Worm (Caenorhabditis elegans) whole organism, L2 larva: ENCODE results near the gene H10E21.5.

ENCODE experiments used
- C34F6.9 ChIP-seq: fragments of 150-350 bp; optimal IDR thresholded peaks from 2 replicates; lab custom pipeline; 2014; ENCODE audit warnings: missing biosample characterization, missing genetic modification characterization
- F13H6.1 ChIP-seq: sonication (generic microtip); optimal IDR thresholded peaks from 2 replicates; lab custom pipeline; 2016; ENCODE audit warnings: missing genetic modification characterization, missing compliant biosample characterization
- R02D3.7 ChIP-seq: fragments of 150-350 bp; optimal IDR thresholded peaks from 2 replicates; lab custom pipeline; 2014; ENCODE audit warnings: missing biosample characterization, missing genetic modification characterization
- ZK546.5 ChIP-seq: sonication (generic microtip); optimal IDR thresholded peaks from 2 replicates; lab custom pipeline; 2017; ENCODE audit warnings: missing biosample characterization, missing genetic modification characterization
- alr-1 ChIP-seq: fragments of 150-350 bp; optimal IDR thresholded peaks from 2 replicates; lab custom pipeline; 2014; ENCODE audit warnings: missing biosample characterization, missing genetic modification characterization
- aly-2 ChIP-seq: fragments of 150-350 bp; optimal IDR thresholded peaks from 2 replicates; lab custom pipeline; 2014; ENCODE audit warnings: missing biosample characterization, missing genetic modification characterization
- ama-1 ChIP-seq: fragments of 150-350 bp; optimal IDR thresholded peaks from 2 replicates; lab custom pipeline; 2018; ENCODE audit warnings: inconsistent platforms
- blmp-1 ChIP-seq: sonication (generic microtip); optimal IDR thresholded peaks from 2 replicates; lab custom pipeline; 2017; ENCODE audit warnings: missing genetic modification characterization, mild to moderate bottlenecking, missing compliant biosample characterization, antibody characterized with exemption, moderate library complexity; ENCODE audit not compliant: insufficient read depth
- crh-2 ChIP-seq: sonication (generic microtip); optimal IDR thresholded peaks from 2 replicates; lab custom pipeline; 2017; ENCODE audit warnings: missing biosample characterization, missing genetic modification characterization
- egl-27 ChIP-seq: sonication (generic microtip); optimal IDR thresholded peaks from 3 replicates; lab custom pipeline; 2017; ENCODE audit warnings: missing biosample characterization, missing genetic modification reagents, missing genetic modification characterization
- elt-1 ChIP-seq: fragments of 150-350 bp; optimal IDR thresholded peaks from 2 replicates; lab custom pipeline; 2014; ENCODE audit warnings: missing biosample characterization, missing genetic modification characterization
- elt-3 ChIP-seq: sonication (generic microtip); optimal IDR thresholded peaks from 2 replicates; lab custom pipeline; 2017; ENCODE audit warnings: missing biosample characterization, missing genetic modification characterization
- fos-1 ChIP-seq: fragments of 150-350 bp; optimal IDR thresholded peaks from 2 replicates; lab custom pipeline; 2014; ENCODE audit warnings: missing biosample characterization, missing genetic modification characterization
- gmeb-1 ChIP-seq: fragments of 150-350 bp; optimal IDR thresholded peaks from 2 replicates; lab custom pipeline; 2014; ENCODE audit warnings: missing biosample characterization, missing genetic modification characterization
- lin-11 ChIP-seq: fragments of 150-350 bp; sonication (generic microtip); optimal IDR thresholded peaks from 2 replicates; lab custom pipeline; 2014; ENCODE audit warnings: missing biosample characterization, missing genetic modification characterization, inconsistent platforms, mixed read lengths
- lin-13 ChIP-seq: fragments of 150-350 bp; optimal IDR thresholded peaks from 2 replicates; lab custom pipeline; 2014; ENCODE audit warnings: missing biosample characterization, missing genetic modification reagents, missing genetic modification characterization
- lsy-2 ChIP-seq, 2 experiments: fragments of 150-350 bp in 1 of 2; sonication (generic microtip) in 1 of 2; optimal IDR thresholded peaks; 2 replicates each; lab custom pipeline; 2014 to 2017; ENCODE audit warnings: missing biosample characterization in 2 of 2, missing genetic modification characterization in 2 of 2
- mab-5 ChIP-seq: fragments of 150-350 bp; optimal IDR thresholded peaks from 2 replicates; lab custom pipeline; 2014; ENCODE audit warnings: missing biosample characterization, missing genetic modification characterization
- mbf-1 ChIP-seq: sonication (generic microtip); optimal IDR thresholded peaks from 2 replicates; lab custom pipeline; 2017; ENCODE audit warnings: missing biosample characterization, missing genetic modification characterization
- nhr-10 ChIP-seq: sonication (generic microtip); optimal IDR thresholded peaks from 2 replicates; lab custom pipeline; 2017; ENCODE audit warnings: missing biosample characterization, missing genetic modification characterization
- nhr-11 ChIP-seq: fragments of 150-350 bp; optimal IDR thresholded peaks from 2 replicates; lab custom pipeline; 2014; ENCODE audit warnings: missing biosample characterization, missing genetic modification characterization
- nhr-12 ChIP-seq: fragments of 150-350 bp; optimal IDR thresholded peaks from 2 replicates; lab custom pipeline; 2014; ENCODE audit warnings: missing biosample characterization, missing genetic modification characterization
- nhr-129 ChIP-seq: fragments of 150-350 bp; optimal IDR thresholded peaks from 2 replicates; lab custom pipeline; 2014; ENCODE audit warnings: missing biosample characterization, missing genetic modification characterization
- nhr-23 ChIP-seq: fragments of 150-350 bp; optimal IDR thresholded peaks from 2 replicates; lab custom pipeline; 2014; ENCODE audit warnings: missing biosample characterization, missing genetic modification reagents, missing genetic modification characterization
- nhr-237 ChIP-seq: fragments of 150-350 bp; optimal IDR thresholded peaks from 2 replicates; lab custom pipeline; 2014; ENCODE audit warnings: missing biosample characterization, missing genetic modification characterization
- nhr-77 ChIP-seq: fragments of 150-350 bp; optimal IDR thresholded peaks from 2 replicates; lab custom pipeline; 2014; ENCODE audit warnings: missing biosample characterization, missing genetic modification characterization
- sem-4 ChIP-seq: fragments of 150-350 bp; optimal IDR thresholded peaks from 2 replicates; lab custom pipeline; 2014; ENCODE audit warnings: missing biosample characterization, missing genetic modification reagents, missing genetic modification characterization
- skn-1 ChIP-seq: sonication (generic microtip); optimal IDR thresholded peaks from 2 replicates; lab custom pipeline; 2017; ENCODE audit warnings: missing biosample characterization, missing genetic modification characterization
- sma-3 ChIP-seq: sonication (generic microtip); optimal IDR thresholded peaks from 2 replicates; lab custom pipeline; 2016; ENCODE audit warnings: missing genetic modification reagents, missing genetic modification characterization, missing compliant biosample characterization
- sma-9 ChIP-seq, 2 experiments: fragments of 150-350 bp in 1 of 2; sonication (generic microtip) in 1 of 2; optimal IDR thresholded peaks; 2 replicates each; lab custom pipeline; 2014 to 2016; ENCODE audit warnings: missing genetic modification characterization in 2 of 2, mild to moderate bottlenecking in 1 of 2, missing biosample characterization in 1 of 2, missing compliant biosample characterization in 1 of 2, missing genetic modification reagents in 1 of 2, moderate library complexity in 1 of 2
- snpc-4 ChIP-seq: fragments of 150-350 bp; optimal IDR thresholded peaks from 2 replicates; lab custom pipeline; 2014; ENCODE audit warnings: missing biosample characterization, missing genetic modification characterization
- unc-55 ChIP-seq: fragments of 150-350 bp; sonication (generic microtip); optimal IDR thresholded peaks from 3 replicates; lab custom pipeline; 2014; ENCODE audit warnings: missing biosample characterization, missing genetic modification reagents, missing genetic modification characterization
- zag-1 ChIP-seq: fragments of 150-350 bp; optimal IDR thresholded peaks from 2 replicates; lab custom pipeline; 2014; ENCODE audit warnings: missing biosample characterization, missing genetic modification characterization
- ztf-1 ChIP-seq: fragments of 200-800 bp; sonication (Bioruptor generic); conservative IDR thresholded peaks from 2 replicates; pipeline ENCODE4 v1.3.6; 2022; ENCODE audit warnings: missing genetic modification characterization, missing compliant biosample characterization
- ztf-11 ChIP-seq: sonication (generic microtip); optimal IDR thresholded peaks from 2 replicates; lab custom pipeline; 2017; ENCODE audit warnings: missing biosample characterization, missing genetic modification characterization
- ztf-4 ChIP-seq: fragments of 150-350 bp; optimal IDR thresholded peaks from 2 replicates; lab custom pipeline; 2014; ENCODE audit warnings: missing biosample characterization, missing genetic modification characterization

The H10E21.5 gene

DNA sequence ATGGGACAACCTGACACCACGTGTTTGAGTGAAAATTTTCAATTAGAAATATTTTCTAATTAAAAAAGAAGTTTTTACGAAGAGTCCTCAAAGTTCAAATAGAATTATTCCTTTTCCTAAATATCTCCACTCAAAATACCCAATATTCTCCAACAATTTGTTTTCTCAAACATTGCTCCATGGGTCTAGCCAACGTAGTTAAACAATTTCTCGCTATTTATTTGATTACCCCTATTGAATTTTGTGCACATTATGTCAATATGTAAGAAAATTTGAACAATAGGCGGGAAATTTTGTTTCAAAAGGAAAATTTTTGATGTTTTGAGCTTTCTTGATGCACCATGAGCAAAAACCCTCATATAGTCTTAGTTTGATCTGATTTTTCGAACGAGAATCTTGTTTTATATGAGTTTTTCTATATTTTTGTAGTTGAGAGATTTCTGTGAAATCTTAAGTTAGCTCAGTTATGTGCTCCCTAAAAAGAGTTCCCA lies 38.7 kb upstream of the H10E21.5 start (continued):
- peak; percentile 63 for TF ChIP-seq lin-13
- TF ChIP-seq fos-1 (tag; lab: Kevin White, UChicago), result no peak
- no peak for TF ChIP-seq R02D3.7 (tag; lab: Kevin White, UChicago)
- no peak for TF ChIP-seq nhr-77 (tag; lab: Kevin White, UChicago)
- no peak for TF ChIP-seq egl-27 (tag; lab: Kevin White, UChicago)
- peak; percentile 6 for TF ChIP-seq mab-5 (tag; lab: Kevin White, UChicago)
- TF ChIP-seq nhr-129 (tag; lab: Kevin White, UChicago), result peak; percentile 68
- peak; percentile 45 for TF ChIP-seq sma-9 (GFP tag; optimal IDR thresholded peaks at IDR 0.05; lab: Kevin White, UChicago)
- TF ChIP-seq sma-9 (tag; optimal IDR thresholded peaks at IDR 0.05; lab: Kevin White, UChicago), result no peak

DNA sequence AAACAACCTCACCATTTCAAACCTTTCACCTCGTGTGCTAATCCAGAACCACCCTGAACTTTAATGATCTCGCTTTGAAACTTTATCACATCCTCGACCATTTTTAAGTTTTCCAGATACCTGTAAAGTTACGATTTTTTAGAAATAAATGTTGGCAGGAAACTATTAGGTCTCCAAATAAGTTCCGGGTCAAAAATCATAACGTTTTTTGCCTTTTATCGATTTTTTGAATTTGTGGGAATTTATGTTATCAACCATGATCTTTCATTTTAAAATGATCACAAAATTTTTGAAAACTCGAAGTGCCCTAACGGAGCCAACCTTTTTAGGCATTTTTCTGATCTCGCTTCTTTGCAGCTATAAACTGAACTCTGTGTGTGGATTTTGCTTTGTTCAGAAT lies 37.3 kb upstream of the H10E21.5 start, which contains the start of gene btb-5:
Gene btb-5 (minus strand): TSS at position 101 of the 400 bp plus-strand sequence.
- TF ChIP-seq ztf-11 (no peak), lin-11 (tag; lab: Kevin White, UChicago) (no peak), ZK546.5 (tag; lab: Kevin White, UChicago) (no peak), nhr-237 (tag; lab: Kevin White, UChicago) (no peak), lsy-2 (tag; optimal IDR thresholded peaks at IDR 0.05; lab: Kevin White, UChicago) (no peak), mbf-1 (tag; lab: Kevin White, UChicago) (no peak), aly-2 (tag; lab: Kevin White, UChicago) (no peak), snpc-4 (tag; lab: Kevin White, UChicago) (no peak), alr-1 (no peak), sem-4 (no peak), ztf-1 (GFP tag; lab: Robert Waterston, UW) (no peak), nhr-11 (no peak)

DNA sequence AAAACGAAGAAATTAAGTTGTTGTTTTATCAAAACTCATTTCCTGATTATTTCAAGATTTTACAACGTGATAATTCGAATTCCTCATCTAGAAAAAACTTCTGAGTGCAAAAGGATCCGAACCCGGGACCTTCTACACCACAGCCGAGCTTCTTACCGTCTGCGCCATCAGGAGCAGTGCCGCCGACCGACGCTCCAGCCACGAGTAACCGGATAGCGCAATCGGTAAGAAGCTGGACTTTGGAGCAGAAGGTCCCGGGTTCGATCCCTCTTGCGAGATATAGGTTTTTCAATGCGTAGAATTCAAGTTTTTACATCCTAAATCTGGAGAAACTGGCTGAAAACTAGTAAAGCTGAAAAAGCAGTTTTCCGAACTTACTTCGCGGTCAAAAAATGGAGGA lies 29.9 kb upstream of the H10E21.5 start:
- no peak for TF ChIP-seq C34F6.9 (tag; lab: Kevin White, UChicago)
- TF ChIP-seq ZK546.5 (tag; lab: Kevin White, UChicago), result no peak
- TF ChIP-seq zag-1, result no peak
- TF ChIP-seq nhr-12 (tag; lab: Kevin White, UChicago), result no peak
- no peak for TF ChIP-seq nhr-23 (tag; lab: Kevin White, UChicago)
- no peak for TF ChIP-seq blmp-1
- no peak for TF ChIP-seq unc-55 (GFP tag; lab: Kevin White, UChicago)
- no peak for TF ChIP-seq nhr-237 (tag; lab: Kevin White, UChicago)
- no peak for TF ChIP-seq elt-3 (tag; lab: Kevin White, UChicago)
- no peak for TF ChIP-seq nhr-10 (tag; lab: Kevin White, UChicago)
- TF ChIP-seq gmeb-1, result no peak
- no peak for TF ChIP-seq F13H6.1
- TF ChIP-seq, all 48 proteins: peak for 0

DNA sequence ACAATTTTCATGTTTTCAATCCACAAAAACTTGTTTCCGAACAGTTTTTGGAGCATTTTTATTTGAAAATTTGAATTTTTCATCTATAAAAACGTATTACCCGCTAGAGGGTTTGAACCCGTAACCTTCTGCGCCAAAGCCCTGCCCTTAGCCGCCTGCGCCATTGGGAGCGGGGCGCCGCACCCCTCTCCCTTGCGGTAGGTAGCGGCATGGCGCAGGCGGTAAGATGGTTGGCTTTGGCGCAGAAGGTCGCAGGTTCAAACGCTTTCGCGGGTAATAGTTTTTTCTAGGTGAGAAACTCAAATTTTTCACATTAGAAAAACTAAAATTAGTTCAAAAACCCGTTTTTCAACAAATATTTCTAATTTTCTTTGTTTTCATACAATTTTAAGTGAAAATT lies 27.9 kb upstream of the H10E21.5 start:
- TF ChIP-seq R02D3.7 (tag; lab: Kevin White, UChicago) (no peak), alr-1 (no peak), ama-1 (no peak), fos-1 (tag; lab: Kevin White, UChicago) (no peak), nhr-10 (tag; lab: Kevin White, UChicago) (no peak), ztf-11 (no peak), skn-1 (tag; lab: Kevin White, UChicago) (no peak), zag-1 (no peak), sma-3 (GFP tag; lab: Kevin White, UChicago) (no peak)

DNA sequence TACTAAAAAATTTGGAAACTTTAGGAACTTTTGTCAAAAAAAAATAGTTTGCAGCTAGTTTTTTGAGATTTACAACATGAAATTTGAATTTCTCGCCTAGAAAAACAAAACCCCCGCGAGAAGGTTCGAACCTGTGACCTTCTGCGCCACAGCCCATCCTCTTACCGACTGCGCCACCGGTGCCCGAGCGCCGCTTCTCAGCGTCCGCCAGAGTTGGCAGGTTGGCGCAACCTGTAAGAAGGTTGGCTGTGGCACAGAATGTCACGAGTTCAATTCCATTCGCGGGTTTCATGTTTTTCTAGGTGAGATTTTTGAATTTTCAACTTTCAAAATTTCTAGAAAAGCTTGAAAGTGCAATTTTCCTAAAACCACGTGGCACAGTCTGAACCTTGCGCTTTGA lies 26.7 kb upstream of the H10E21.5 start:
- no peak for TF ChIP-seq ZK546.5 (tag; lab: Kevin White, UChicago)
- no peak for TF ChIP-seq mab-5 (tag; lab: Kevin White, UChicago)
- TF ChIP-seq lin-13, result no peak
- no peak for TF ChIP-seq sma-9 (GFP tag; optimal IDR thresholded peaks at IDR 0.05; lab: Kevin White, UChicago)
- TF ChIP-seq sma-9 (tag; optimal IDR thresholded peaks at IDR 0.05; lab: Kevin White, UChicago), result no peak
- no peak for TF ChIP-seq crh-2 (tag; lab: Kevin White, UChicago)
- TF ChIP-seq lin-11 (tag; lab: Kevin White, UChicago), result no peak
- TF ChIP-seq ztf-4 (tag; lab: Kevin White, UChicago), result no peak
- TF ChIP-seq elt-1, result no peak
- TF ChIP-seq F13H6.1, result no peak
- no peak for TF ChIP-seq elt-3 (tag; lab: Kevin White, UChicago)
